Worm (Caenorhabditis elegans) whole organism, young adult: ENCODE results near the gene C56G2.22.

ENCODE experiments used
- F10E7.11 ChIP-seq: sonication (generic microtip); optimal IDR thresholded peaks from 2 replicates; lab custom pipeline; 2017; ENCODE audit warnings: mild to moderate bottlenecking, missing genetic modification characterization, moderate library complexity, missing compliant biosample characterization
- F57C9.4 ChIP-seq: sonication (generic microtip); optimal IDR thresholded peaks from 2 replicates; lab custom pipeline; 2017; ENCODE audit warnings: mild to moderate bottlenecking, missing genetic modification characterization, missing compliant biosample characterization
- ceh-91 ChIP-seq: fragments of 200-800 bp; sonication (Bioruptor generic); IDR thresholded peaks from 2 replicates; pipeline ENCODE4 v1.3.6; 2022; ENCODE audit warnings: missing genetic modification reagents, missing genetic modification characterization, missing compliant biosample characterization
- egl-18 ChIP-seq: fragments of 200-800 bp; sonication (Bioruptor generic); IDR thresholded peaks from 2 replicates; pipeline ENCODE4 v1.3.6; 2022; ENCODE audit warnings: missing genetic modification reagents, missing genetic modification characterization, missing compliant biosample characterization
- lin-26 ChIP-seq: fragments of 200-800 bp; sonication (Bioruptor generic); IDR thresholded peaks from 2 replicates; pipeline ENCODE4 v1.3.6; 2022; ENCODE audit warnings: missing genetic modification reagents, missing genetic modification characterization, missing compliant biosample characterization
- lin-54 ChIP-seq: fragments of 200-800 bp; sonication (Bioruptor generic); optimal IDR thresholded peaks from 2 replicates; lab custom pipeline; 2018; ENCODE audit warnings: mild to moderate bottlenecking, missing genetic modification characterization, missing compliant biosample characterization
- madf-8 ChIP-seq: fragments of 200-800 bp; sonication (Bioruptor generic); conservative IDR thresholded peaks from 2 replicates; pipeline ENCODE4 v1.3.6; 2022; ENCODE audit warnings: missing genetic modification reagents, missing genetic modification characterization, missing compliant biosample characterization
- nhr-179 ChIP-seq: sonication (generic microtip); optimal IDR thresholded peaks from 2 replicates; lab custom pipeline; 2016; ENCODE audit warnings: mild to moderate bottlenecking, missing genetic modification characterization, missing compliant biosample characterization
- pha-4 ChIP-seq: fragments of 150-350 bp; sonication (generic microtip); optimal IDR thresholded peaks from 2 replicates; lab custom pipeline; 2014; ENCODE audit warnings: missing biosample characterization, missing genetic modification reagents, missing genetic modification characterization
- sdz-38 ChIP-seq: sonication (generic microtip); optimal IDR thresholded peaks from 2 replicates; lab custom pipeline; 2016; ENCODE audit warnings: missing genotype, missing genetic modification characterization, missing compliant biosample characterization
- snpc-1.1 ChIP-seq: sonication (generic microtip); optimal IDR thresholded peaks from 2 replicates; lab custom pipeline; 2017; ENCODE audit warnings: missing genetic modification characterization, mild to moderate bottlenecking, missing compliant biosample characterization, antibody characterized with exemption, moderate library complexity, missing genotype, missing genetic modification reagents; ENCODE audit not compliant: insufficient read depth
- ztf-6 ChIP-seq: fragments of 200-800 bp; sonication (Bioruptor generic); IDR thresholded peaks from 2 replicates; pipeline ENCODE4 v1.3.6; 2022; ENCODE audit warnings: missing genetic modification reagents, missing genetic modification characterization, missing compliant biosample characterization

- TF ChIP-seq egl-18 (GFP tag; lab: Robert Waterston, UW) (no peak), lin-54 (GFP tag; lab: Kevin White, UChicago) (no peak), ceh-91 (GFP tag; lab: Robert Waterston, UW) (no peak), madf-8 (no peak), sdz-38 (tag; lab: Kevin White, UChicago) (no peak), lin-26 (GFP tag; lab: Robert Waterston, UW) (no peak), snpc-1.1 (no peak), F10E7.11 (no peak), pha-4 (tag; lab: Kevin White, UChicago) (no peak), nhr-179 (tag; lab: Kevin White, UChicago) (no peak), F57C9.4 (tag; lab: Kevin White, UChicago) (no peak), ztf-6 (GFP tag; lab: Robert Waterston, UW) (no peak)
Observed at ce11 chrIII:6316795-6317194, 29.5 kb upstream of the C56G2.22 start.
